Fruit fly (Drosophila melanogaster) S2 (cell line): ENCODE results near the gene prtp.

Experiments
- CG8478 ChIP-seq: fragments of >200 bp; optimal IDR thresholded peaks from 2 replicates; lab custom pipeline; 2018
- CTCF ChIP-seq, 2 experiments: fragments of >200 bp; optimal IDR thresholded peaks; 2 replicates each; lab custom pipeline; 2018

prtp gene

DNA sequence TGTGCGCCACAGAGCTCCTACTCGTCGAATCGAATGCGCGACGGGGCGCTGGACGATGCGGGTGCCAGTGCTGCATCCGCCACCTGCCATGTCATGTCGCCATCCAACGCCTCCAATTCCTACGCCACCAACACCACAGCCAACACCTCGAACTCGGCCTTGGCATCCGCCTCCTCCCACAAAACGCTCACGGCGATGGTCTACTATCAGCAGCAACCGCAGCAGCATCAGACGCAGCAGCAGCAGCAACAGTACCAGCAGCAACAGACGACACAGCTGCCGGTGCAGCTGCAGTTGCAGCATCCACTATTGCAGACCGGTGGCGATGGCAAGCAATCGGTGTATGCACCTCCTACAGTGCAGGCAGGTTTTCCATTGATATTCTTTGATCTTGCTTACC is 15.8 kb upstream of the prtp start:
- no peak for TF ChIP-seq CTCF (optimal IDR thresholded peaks at IDR 0.05; lab: Kevin White, UChicago)
- no peak for TF ChIP-seq CG8478 (lab: Kevin White, UChicago)

DNA sequence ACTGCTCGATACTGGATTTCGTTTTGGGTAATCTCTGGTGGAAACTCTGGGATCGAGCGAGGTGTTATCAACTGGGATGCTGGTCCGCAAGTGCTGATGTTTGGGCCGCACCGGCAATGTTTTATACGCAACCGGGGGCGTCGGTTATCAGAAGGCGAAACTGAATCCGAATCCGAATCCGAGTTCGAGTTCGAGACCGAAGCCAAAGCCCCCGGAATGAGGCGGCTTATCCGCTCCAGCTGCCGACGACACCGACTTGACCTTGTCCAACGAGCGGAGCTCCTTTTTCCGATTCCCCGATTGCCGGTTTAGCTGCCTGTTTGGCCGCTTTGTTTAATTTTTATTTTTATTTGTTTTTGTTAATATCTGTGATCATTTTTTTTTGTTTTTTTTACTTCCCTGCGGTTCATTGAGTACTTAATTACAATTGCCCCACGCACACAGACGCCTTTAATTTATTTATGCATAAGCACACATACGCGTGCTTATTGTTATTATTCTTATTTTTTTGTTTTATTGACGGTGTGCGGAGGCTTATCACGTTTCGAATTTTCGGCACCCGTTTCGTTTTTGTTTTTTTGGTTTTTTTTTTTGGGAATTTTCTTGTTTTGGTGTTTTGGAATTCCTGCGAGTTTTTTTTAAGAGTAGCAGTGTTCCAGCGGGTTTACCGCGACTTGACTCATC is 11.5 kb upstream of the prtp start, which contains the start of gene CG2444:
TSS of gene CG2444 (minus strand) at position 372 of the 684 bp plus-strand sequence.
- TF ChIP-seq CTCF (optimal IDR thresholded peaks at IDR 0.05; lab: Kevin White, UChicago) (no peak), CG8478 (lab: Kevin White, UChicago) (no peak)

DNA sequence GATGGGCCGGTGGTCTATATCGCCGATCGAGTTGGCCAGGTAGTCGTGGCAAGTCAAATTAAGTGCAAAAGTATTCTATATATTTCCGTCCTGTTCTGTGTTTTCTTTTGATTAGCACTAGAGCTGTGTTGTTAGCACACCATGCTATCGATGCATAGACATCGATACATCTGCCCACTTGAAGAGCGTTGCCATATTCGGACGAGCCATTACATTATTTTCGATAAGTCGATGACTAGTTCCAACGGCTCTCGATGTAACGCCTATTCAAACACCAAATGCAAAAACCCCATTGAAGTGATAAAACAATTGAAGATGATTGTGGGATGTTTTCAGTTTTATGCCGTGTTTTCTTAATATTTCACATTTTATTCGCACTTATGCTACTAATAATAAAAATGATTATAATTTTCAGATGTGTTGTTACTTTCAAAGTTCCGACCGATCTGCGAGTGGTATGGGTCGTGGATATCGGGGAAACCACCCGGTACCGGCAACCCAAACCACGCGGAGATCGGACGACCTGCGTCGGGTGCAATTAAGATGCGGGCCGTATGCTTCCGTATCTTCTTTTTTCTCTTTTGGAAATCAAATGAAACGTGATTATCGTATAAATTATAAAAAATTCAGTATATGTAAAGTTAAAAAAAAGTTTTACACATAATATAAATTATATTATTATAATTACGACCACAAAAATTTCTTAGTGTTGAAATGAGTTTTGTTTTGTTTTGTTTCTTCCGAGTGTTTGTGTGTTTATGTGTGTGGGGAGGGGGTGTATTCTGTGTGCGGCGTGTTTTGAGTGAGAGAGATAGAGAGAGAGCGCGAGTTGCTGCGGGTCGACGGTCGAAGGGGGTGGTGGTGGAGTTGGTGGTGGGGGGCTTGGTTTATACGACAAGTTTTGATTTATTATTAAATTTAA is 6.5 kb upstream of the prtp start, which contains the start of gene FucT6:
TSS of gene FucT6 (minus strand) at position 153 of the 922 bp plus-strand sequence.
- TF ChIP-seq CG8478 (lab: Kevin White, UChicago) (no peak), CTCF (optimal IDR thresholded peaks at IDR 0.05; lab: Kevin White, UChicago) (peak in 1 of 2 experiments; percentile 43)

DNA sequence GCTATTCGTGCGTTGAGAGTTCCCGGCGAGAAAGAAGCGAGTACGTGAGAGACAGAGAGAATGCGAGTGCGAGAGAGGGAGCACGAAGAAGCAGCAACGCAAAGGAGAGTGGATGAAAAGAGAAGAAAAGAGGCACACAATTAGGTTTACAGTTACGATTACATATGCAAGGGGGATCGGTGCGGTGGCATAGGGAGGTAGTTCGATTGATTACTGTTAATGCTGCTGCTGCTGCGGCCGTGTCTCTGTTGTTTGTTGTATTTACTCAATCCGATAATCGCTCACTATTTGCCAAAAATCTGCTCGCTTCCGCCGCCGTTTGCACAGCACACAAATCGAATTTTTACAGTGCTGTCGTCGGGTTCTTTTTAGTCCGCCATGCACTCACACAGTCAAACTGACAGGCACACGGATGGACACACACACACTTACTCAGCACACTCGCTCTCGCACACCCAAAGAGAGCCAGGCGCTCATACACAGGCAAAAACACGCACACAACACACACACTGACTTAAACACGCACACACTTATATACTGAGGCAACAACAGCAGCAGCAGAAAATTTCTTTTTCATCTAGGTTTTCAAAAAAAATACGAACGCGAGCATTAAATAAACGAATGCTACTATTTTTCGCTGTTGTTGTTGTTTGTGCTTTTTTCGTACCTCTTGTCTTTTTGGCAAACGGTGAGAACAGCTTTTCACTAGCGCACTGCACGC is 2.6 kb upstream of the prtp start:
- no peak for TF ChIP-seq CTCF (optimal IDR thresholded peaks at IDR 0.05; lab: Kevin White, UChicago)
- no peak for TF ChIP-seq CG8478 (lab: Kevin White, UChicago)

DNA sequence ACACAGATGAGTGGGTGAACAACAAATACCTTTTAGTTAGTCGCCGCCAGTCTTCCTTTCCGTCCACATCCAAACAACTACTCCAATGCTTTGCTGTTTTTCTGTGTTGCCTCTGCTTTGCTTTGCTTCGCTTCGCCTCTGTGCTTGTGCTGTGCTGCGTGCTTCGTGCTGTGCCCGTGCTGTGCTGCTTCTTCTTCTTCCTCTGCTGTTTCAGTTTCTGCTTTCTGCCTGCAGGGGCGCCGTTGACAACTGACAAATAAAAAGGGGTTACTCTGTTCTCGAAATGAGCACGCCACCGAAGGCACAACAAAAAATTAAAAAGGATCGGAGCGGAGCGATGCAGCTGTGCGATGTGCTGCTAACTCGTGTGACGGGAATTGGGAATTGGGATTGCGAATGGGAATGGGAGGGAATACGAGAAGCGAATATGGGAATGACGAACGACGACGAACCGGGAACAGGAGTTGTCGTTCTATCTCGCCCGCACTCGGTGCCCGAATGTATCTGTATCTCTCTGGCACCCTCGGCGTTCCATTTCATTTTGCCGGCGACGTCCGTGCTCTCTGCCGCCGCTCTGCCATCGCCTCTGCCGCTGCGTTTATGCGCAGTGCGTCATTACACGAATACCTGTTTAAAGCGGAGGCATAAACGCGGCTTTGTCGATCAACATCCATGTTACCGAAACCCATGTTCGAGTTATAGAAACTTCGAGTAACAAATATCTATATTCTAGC is 1.9 kb upstream of the prtp start:
- TF ChIP-seq CTCF (optimal IDR thresholded peaks at IDR 0.05; lab: Kevin White, UChicago) (peak; percentile 48 to 63), CG8478 (lab: Kevin White, UChicago) (no peak)

DNA sequence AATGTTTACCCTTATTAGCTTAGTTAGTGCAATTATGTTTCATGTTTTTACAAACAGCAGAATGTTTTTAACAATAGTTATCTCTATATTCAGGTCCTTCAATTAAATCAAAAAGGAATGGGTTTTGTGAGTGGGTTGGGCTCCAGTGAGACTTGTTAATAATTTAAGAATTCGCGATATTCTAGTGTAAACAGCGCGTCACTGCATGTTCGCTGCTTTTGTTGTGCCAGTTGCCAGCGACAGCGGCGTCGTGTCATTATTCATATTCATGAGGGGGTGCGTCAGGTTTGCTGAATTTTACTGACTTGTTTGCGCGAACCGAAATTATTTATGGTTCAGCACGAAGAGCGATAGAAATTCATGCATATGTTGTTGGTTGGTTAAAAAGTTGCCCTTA is 1.3 kb upstream of the prtp start, which contains the start of gene Amun:
TSS of gene Amun (minus strand) at position 303 of the 397 bp plus-strand sequence.
- TF ChIP-seq CG8478 (lab: Kevin White, UChicago) = no peak
- no peak for TF ChIP-seq CTCF (optimal IDR thresholded peaks at IDR 0.05; lab: Kevin White, UChicago)

DNA sequence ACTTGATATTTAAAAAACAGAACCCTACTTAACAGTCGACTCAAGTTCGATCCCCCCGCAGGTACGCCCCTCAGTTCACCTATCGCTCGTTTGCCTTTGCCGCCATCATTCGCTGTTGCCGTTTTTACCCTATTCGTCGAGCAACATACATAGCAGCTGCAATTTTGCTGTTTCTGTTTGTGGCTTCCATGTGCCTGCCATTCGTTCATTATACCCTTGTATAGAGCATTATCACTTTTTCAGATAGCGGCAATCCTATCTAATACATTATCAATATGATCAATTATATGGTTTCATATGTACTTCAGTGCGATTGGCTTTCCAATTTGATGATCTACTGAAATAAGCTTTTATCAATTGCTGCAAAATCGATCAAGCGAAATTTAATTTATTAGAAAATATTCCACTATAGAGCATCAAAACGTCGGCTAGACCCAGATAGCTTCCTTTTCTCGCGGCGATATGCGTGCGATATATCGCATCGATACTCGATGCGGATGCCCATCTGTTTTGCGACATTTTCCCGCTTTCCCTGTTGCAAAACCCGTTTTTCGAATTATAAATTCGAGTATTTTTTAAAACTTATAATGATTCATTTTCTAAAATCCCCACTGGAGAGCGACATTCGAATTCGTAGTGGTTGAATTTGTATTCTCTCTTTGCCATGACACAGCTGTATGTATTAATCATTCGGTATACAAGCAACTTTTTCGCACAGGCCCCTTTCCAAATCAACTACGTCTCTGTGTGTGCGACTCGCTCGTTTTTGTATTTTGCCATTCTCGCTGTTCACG is 422 bp upstream of the prtp start:
- TF ChIP-seq CTCF (optimal IDR thresholded peaks at IDR 0.05; lab: Kevin White, UChicago) (no peak), CG8478 (lab: Kevin White, UChicago) (no peak)

DNA sequence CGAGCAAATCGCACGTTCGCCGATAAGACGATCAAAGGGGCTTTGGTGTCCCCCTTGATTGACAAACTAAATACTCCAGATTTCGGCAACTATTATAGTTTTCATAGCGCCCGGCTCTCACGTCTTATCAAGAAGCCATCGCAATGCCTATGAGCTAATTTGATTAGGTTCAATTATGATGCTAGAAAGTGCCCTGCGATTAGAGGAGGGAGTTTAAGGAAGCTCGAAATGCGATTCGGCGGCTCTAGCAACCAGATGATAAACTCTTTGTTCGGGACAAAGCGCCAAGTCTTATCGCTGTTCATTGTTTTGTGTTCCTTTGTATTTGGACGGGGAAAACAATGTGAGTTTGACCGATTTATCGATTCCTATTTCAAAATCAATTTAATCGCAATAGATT is 1.3 kb downstream of the prtp start:
- no peak for TF ChIP-seq CTCF (optimal IDR thresholded peaks at IDR 0.05; lab: Kevin White, UChicago)

DNA sequence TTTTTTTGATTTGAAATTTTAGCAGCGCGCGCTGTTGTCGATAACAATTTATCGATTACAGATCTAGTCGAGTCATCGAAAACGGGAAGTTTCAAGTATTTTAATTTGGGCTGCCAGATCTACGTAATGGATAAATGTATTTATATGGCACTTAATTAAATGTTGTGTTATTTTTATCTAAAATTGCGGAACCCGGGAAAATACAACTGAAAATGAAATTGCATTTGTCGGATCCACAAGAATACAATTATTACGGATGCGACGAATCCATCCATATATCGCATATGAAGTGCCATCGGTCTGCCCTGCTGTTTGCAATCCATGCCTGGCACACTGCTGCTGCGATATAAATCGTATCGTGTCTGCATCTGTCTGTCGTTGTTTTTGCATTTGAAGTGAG is 3.6 kb downstream of the prtp start, which contains the start of gene Tango10:
TSS of gene Tango10 (plus strand) at position 108 of the 400 bp plus-strand sequence.
- TF ChIP-seq CTCF (optimal IDR thresholded peaks at IDR 0.05; lab: Kevin White, UChicago) (no peak), CG8478 (lab: Kevin White, UChicago) (no peak)

DNA sequence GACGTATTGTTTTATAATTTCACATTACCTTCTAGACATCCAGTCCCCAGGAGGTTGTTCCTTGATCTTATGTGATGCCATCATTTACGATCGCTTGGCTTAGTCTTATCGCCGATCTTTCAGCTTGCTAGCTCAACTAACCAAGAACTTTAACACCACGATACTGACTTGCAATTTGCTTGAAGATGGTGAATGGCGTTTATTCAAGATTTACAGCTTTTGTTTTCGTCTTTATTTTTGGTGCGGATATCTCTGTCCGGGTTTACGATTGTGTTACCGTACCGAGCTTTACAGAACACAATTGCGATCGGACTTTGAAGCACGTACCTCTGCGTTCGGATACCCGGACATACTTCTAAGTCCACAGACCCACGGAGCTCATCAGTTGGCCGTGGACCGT is 7.4 kb downstream of the prtp start, which contains the start of gene CG15221:
TSS of gene CG15221 (plus strand) at position 301 of the 400 bp plus-strand sequence.
- TF ChIP-seq CTCF (optimal IDR thresholded peaks at IDR 0.05; lab: Kevin White, UChicago) = no peak
- TF ChIP-seq CG8478 (lab: Kevin White, UChicago) = no peak

DNA sequence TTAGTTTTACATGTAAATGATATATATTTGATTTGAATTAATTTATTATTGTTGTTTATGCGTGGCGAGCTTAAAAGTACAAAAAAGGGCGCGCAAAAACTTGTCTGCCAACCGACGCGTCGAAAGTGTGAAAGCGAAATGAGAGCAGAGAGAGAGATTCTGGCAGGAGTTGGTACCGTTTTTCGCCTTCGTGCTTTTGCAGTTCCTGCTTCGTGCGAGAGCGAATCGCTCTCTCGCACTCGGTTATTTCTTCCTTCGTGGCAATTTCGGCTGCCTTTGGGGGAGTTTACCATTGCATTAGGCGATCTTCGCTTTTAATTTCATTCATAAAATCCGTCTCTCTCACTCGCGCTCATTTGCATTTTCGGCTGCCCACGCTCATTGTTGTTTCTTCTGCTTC is 12.4 kb downstream of the prtp start, which contains the start of gene inaF-D:
TSS of gene inaF-D (minus strand) at position 101 of the 400 bp plus-strand sequence.
- TF ChIP-seq CTCF (optimal IDR thresholded peaks at IDR 0.05; lab: Kevin White, UChicago) = no peak
- no peak for TF ChIP-seq CG8478 (lab: Kevin White, UChicago)

DNA sequence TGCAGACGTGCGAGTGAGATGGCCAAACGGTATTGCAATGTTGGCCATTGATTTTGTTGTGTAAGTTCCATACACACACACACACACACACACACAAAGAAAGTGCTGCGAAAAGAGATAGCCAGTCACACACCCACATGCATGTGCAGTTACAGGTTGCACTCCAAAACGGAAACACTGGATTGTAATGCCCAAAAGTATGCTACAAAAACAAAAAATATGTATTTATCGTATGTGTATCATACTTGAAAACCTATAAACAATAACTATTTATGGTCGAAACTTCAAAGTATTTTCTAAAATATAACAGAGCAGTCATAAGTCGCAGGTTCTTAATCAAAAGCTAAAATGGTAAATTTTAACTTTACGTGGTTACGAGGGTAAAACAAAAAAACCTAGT is 13.4 kb downstream of the prtp start:
- TF ChIP-seq CG8478 (lab: Kevin White, UChicago) (no peak), CTCF (optimal IDR thresholded peaks at IDR 0.05; lab: Kevin White, UChicago) (no peak)

DNA sequence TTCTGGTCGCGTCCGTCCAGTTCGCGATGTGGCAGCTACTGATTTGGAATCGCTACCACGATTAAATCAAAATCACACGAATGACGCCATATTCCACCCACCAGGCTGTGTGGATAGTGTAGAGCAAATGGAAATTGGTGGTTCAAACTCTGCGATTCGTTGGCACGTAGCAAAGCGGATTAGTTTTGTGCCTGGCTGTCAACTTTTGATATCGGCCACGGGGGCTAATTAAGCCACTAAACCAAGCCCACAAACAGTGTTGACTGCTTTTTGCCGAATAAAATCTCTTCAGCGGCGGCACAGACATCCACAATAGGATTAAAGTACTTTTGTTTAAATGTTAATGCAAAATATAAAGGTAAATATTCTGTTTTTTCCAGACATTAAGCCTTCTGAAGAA is 15.1 kb downstream of the prtp start, which contains the start of gene inaF-C:
TSS of gene inaF-C (minus strand) at position 101 of the 400 bp plus-strand sequence.
- TF ChIP-seq CG8478 (lab: Kevin White, UChicago) (no peak), CTCF (optimal IDR thresholded peaks at IDR 0.05; lab: Kevin White, UChicago) (no peak)
